Worm (Caenorhabditis elegans) whole organism, mixed stage, embryonic: ENCODE measurements around the gene T05C1.2.

Source experiments
- bed-3 ChIP-seq: fragments of 200-800 bp; sonication (Bioruptor generic); optimal IDR thresholded peaks from 3 replicates; lab custom pipeline; 2018; ENCODE audit warnings: mild to moderate bottlenecking, missing genetic modification characterization, moderate library complexity, missing compliant biosample characterization
- drap-1 ChIP-seq: fragments of 200-800 bp; sonication (Bioruptor generic); optimal IDR thresholded peaks from 3 replicates; lab custom pipeline; 2018; ENCODE audit warnings: mild to moderate bottlenecking, missing genetic modification characterization, missing compliant biosample characterization
- ham-2 ChIP-seq: fragments of 200-800 bp; sonication (Bioruptor generic); optimal IDR thresholded peaks from 2 replicates; lab custom pipeline; 2018; ENCODE audit warnings: mild to moderate bottlenecking, missing genetic modification characterization, missing compliant biosample characterization
- lin-13 ChIP-seq: fragments of 150-350 bp; optimal IDR thresholded peaks from 2 replicates; lab custom pipeline; 2014; ENCODE audit warnings: missing biosample characterization, missing genetic modification characterization
- lsy-2 ChIP-seq: fragments of 150-350 bp; optimal IDR thresholded peaks from 2 replicates; lab custom pipeline; 2014; ENCODE audit warnings: missing biosample characterization, missing genetic modification characterization
- nhr-237 ChIP-seq: fragments of 150-350 bp; optimal IDR thresholded peaks from 2 replicates; lab custom pipeline; 2014; ENCODE audit warnings: missing biosample characterization, missing genetic modification characterization
- nhr-28 ChIP-seq: fragments of 150-350 bp; optimal IDR thresholded peaks from 2 replicates; lab custom pipeline; 2014; ENCODE audit warnings: missing biosample characterization, missing genetic modification characterization
- nhr-76 ChIP-seq: sonication (generic microtip); optimal IDR thresholded peaks from 2 replicates; lab custom pipeline; 2017; ENCODE audit warnings: missing biosample characterization, missing genetic modification characterization
- pha-4 ChIP-seq: fragments of 150-350 bp; optimal IDR thresholded peaks from 2 replicates; lab custom pipeline; 2018; ENCODE audit warnings: missing biosample characterization, missing genetic modification reagents, missing genetic modification characterization
- sem-2 ChIP-seq: fragments of 200-800 bp; sonication (Bioruptor generic); optimal IDR thresholded peaks from 2 replicates; lab custom pipeline; 2018; ENCODE audit warnings: mild to moderate bottlenecking, missing genetic modification characterization, missing compliant biosample characterization

DNA sequence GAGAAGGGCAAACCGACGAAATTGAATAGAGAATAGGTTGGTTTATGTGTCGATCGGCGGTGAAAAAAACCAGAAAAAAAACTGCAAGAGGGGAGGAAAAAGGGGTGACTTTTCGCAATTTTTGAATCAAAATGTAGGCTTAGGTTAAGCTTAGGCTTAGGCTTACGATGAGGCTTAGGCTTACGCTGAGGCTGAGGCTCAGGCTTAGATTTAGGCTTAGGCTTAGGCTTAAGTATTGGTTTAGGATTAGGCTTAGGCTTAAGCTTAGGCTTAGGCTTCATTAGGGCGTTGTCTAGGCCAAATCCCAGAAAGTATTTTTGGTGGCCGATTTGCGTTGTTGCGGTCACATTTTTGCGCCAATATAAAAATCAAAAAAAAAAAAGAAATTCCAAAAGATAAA, 27.1 kb downstream of the T05C1.2 start:
- TF ChIP-seq drap-1 (GFP tag; lab: Kevin White, UChicago) (no peak), pha-4 (tag; lab: Kevin White, UChicago) (no peak), lsy-2 (no peak), bed-3 (GFP tag; lab: Kevin White, UChicago) (no peak), nhr-76 (tag; lab: Kevin White, UChicago) (no peak), nhr-237 (tag; lab: Kevin White, UChicago) (no peak), lin-13 (no peak), sem-2 (GFP tag; lab: Kevin White, UChicago) (no peak), nhr-28 (tag; lab: Kevin White, UChicago) (no peak), ham-2 (GFP tag; lab: Kevin White, UChicago) (no peak)
